Worm (Caenorhabditis elegans) whole organism, midembryonic: ENCODE data around the gene Y47D7A.18.

Source experiments
- cog-1 ChIP-seq: sonication (generic microtip); optimal IDR thresholded peaks from 2 replicates; lab custom pipeline; 2016; ENCODE audit warnings: missing genetic modification characterization, missing compliant biosample characterization
- flt-1 ChIP-seq: fragments of 200-800 bp; sonication (Bioruptor generic); IDR thresholded peaks from 2 replicates; pipeline ENCODE4 v1.3.6; 2022; ENCODE audit warnings: missing genetic modification characterization, missing compliant biosample characterization
- klf-2 ChIP-seq: fragments of 200-800 bp; sonication (Bioruptor generic); conservative IDR thresholded peaks from 2 replicates; pipeline ENCODE4 v1.3.6; 2022; ENCODE audit warnings: missing genetic modification reagents, missing genetic modification characterization, missing compliant biosample characterization

DNA sequence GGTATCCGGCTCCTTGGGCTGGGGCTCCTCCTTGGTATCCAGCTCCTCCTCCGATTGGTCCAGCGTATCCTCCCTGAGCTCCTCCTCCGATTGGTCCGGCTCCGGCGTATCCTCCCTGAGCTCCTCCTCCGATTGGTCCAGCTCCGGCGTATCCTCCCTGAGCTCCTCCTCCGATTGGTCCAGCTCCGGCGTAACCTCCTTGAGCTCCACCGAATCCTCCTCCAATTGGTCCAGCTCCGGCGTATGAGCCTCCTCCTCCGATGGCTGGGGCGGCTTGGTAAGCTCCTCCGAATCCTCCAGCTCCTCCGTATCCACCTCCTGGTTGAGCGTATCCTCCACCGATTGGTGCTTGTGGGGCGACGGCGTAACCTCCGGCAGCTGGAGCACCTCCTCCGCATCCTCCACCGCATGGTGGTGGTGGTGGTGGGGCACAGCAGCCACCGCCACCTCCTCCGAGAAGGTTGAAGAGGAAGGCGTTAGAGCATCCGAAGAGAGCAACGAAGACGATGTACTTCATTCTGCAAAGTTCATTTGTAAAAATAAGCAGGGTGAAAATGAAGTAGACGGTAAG is 18.9 kb upstream of the Y47D7A.18 start, which contains the start of gene Y47D7A.13:
- TF ChIP-seq klf-2 (GFP tag; lab: Robert Waterston, UW) (no peak), flt-1 (GFP tag; lab: Robert Waterston, UW) (no peak), cog-1 (tag; lab: Kevin White, UChicago) (no peak)
